Fruit fly (Drosophila melanogaster) Kc167 (cell line): Measurements from ENCODE around the gene Thor.

Experiments
- Sin3A ChIP-seq: fragments of >200 bp; optimal IDR thresholded peaks from 2 replicates; lab custom pipeline; 2018; ENCODE audit warnings: missing external identifiers
- psq ChIP-seq: fragments of >200 bp; optimal IDR thresholded peaks from 2 replicates; lab custom pipeline; 2017; ENCODE audit warnings: missing external identifiers
- ttk ChIP-seq: sonication (Bioruptor generic); optimal IDR thresholded peaks from 2 replicates; lab custom pipeline; 2017; ENCODE audit warnings: missing external identifiers

DNA sequence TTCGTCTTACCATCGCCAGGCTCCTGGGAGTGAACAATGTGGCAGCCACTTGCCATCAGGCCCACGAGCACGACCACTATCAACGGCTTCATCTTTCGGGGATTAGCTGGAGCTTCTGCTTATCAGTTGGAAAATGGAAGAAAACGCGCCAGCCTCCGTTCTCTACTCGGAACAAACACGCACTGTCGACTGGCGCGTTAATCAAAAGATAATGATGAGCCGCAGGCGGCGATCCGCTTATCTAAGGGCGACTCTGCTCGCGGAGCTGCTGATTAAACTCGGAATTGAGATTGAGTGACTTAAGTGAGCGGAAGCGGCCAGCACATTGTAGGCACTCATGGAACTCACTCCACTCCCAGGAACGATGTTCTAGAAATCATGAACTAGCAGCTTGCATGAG, 16.5 kb upstream of the Thor start, which contains the start of gene CG3246:
- TF ChIP-seq Sin3A (lab: Kevin White, UChicago), result no peak
- no peak for TF ChIP-seq ttk
- TF ChIP-seq psq, result no peak
